Fruit fly (Drosophila melanogaster): ENCODE data around the gene Gtpx.
A peak's percentile ranks its signal among the peaks of the same experiment; 100 is the strongest.

Gene Gtpx

DNA sequence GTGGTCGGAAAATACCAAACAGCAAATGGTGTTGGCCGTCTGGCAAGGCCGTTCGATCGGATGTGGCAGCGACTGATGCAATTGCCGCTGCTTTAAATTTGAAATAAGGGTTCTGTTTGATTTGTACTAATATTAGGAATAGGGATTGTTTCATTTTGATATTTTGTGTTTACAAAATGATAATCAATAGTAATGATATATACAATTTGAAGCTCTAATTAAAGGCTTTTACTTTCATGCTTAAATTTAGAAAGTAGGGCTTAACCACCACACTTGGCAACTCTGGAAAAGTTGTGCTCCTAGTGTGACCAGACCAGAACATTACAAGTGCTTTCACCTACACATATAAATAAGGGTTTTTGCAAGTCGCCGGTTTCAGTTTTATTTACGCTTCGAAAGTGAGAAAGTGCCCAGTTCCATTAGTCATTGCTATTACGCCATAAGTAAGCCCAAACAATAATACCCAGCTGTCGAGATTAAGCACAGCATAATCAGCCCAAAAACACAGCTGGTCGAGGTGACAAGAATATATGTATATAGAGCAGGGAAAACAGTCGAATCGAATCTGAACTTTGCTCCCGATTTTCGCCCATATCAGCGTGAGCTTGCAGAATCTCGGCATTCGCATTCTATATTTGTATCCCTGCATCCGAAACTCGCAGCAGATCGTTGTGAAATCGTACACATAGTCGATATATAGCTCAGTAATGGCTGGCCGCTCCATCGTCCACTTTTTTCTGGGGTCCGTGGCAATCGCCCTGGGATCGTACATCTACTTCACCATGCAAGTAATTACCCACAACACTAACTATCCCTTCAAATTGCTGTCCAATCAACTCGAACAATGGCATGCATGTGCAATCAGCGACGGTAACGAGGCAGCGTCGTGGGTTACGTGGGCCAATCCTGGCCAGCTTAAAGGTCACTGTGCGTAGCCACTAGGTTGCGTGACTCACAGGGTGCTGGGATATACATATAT lies at the start of gene Gtpx:
Gene Gtpx (plus strand): TSS at position 341 of the 979 bp plus-strand sequence.
- peak; percentile 30 for TF ChIP-seq noc (tag; optimal IDR thresholded peaks at IDR 0.05)

- no peak for TF ChIP-seq noc (tag; optimal IDR thresholded peaks at IDR 0.05)
Observed at dm6 chr3L:3276930-3277329, 49.1 kb upstream of the Gtpx start.

DNA sequence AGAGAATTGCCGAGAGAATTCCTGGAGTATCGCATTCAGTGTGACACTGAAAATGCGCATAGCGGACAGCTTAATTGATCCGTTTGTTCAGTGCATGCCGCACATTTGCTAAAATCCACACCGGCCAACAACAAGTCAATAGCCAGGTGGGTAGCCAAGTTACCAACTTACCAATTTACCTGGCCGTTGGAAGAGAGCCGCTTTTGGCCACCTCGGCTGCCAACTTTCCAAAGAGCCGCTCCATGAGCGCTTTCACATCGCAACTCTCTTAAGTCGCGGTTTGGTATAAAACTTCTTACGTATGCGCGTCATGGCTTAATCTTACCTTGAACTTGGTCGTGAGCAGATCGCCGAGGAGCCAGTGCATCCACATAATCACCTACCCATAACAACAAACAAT lies 46.1 kb upstream of the Gtpx start, which contains the start of gene CG12017:
Gene CG12017 (plus strand): TSS at position 310 of the 400 bp plus-strand sequence.
- no peak for TF ChIP-seq noc (tag; optimal IDR thresholded peaks at IDR 0.05)

DNA sequence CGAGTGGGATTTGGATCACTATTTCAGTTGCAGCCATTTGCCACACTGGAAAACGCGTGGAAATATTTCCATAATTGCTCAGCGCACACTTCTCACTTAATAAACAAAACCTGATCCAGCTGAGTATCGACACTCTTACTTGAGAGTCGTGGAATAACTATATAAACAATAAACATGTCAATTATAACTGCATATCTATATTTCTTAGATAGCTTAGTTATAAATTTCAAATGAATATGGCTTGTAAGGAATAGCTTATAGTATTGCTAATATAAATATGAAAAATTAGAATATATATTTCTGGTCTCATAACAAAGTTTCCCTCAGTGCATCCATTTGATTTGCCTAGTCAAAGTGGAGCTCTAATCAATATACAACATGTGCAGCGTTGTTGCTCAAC lies 42.8 kb upstream of the Gtpx start:
- no peak for TF ChIP-seq noc (tag; optimal IDR thresholded peaks at IDR 0.05)

DNA sequence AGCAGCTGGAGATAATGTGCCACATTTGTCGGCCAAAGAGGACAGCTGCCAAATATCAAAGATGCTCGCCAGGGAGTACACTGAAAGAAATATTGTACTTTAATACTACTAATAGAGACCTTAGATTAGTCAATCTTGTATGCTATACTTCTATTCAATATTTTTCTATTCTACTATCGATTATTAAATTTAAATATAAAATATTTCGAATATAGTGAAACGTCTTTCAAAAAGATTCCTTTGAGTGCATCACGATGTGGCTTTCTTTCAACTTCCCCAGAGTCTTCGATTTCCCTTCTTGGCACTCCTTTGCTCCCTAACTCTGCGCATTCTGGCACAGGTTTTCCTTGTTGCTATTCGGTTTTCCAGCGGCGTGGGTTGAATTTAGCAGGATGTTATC lies 41.2 kb upstream of the Gtpx start:
- no peak for TF ChIP-seq noc (tag; optimal IDR thresholded peaks at IDR 0.05)

- no peak for TF ChIP-seq noc (tag; optimal IDR thresholded peaks at IDR 0.05)
Observed at dm6 chr3L:3288414-3288813, 37.7 kb upstream of the Gtpx start.

dm6 chr3L:3291159-3291558 lies 34.9 kb upstream of the Gtpx start, which contains the start of gene CG12009:
CG12009 (plus strand) TSS chr3L:3291459.
- no peak for TF ChIP-seq noc (tag; optimal IDR thresholded peaks at IDR 0.05)

DNA sequence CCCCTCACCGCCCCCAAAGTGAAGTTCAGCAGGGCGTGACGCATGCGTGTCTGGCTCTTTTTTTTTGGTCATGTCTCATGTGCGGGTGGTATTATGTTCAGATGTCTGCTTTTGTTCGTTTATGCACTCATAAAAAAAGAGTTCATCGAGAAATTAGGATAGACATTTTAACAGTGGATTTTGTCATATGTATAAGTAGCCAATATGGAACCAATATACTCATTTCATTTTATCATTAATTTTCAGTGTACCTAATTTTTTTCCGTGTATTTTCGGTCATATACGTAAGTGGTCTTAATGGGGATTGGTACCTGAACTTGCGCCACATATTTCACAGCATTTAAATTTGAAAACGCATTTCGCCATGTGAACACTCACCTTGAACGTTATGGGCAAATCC lies 25.7 kb upstream of the Gtpx start:
- no peak for TF ChIP-seq noc (tag; optimal IDR thresholded peaks at IDR 0.05)

- peak; percentile 97 for TF ChIP-seq noc (tag; optimal IDR thresholded peaks at IDR 0.05)
Observed at dm6 chr3L:3301171-3301738, 24.8 kb upstream of the Gtpx start.

- TF ChIP-seq noc (tag; optimal IDR thresholded peaks at IDR 0.05), result peak; percentile 96
Observed at dm6 chr3L:3303087-3303526, 23.0 kb upstream of the Gtpx start, which contains the start of gene CG14968. CG14968 (minus strand) TSS chr3L:3303112.

- no peak for TF ChIP-seq noc (tag; optimal IDR thresholded peaks at IDR 0.05)
Observed at dm6 chr3L:3303534-3304459, 22.3 kb upstream of the Gtpx start, which contains the start of gene ZnT63C. ZnT63C (plus strand) TSS chr3L:3303708.

DNA sequence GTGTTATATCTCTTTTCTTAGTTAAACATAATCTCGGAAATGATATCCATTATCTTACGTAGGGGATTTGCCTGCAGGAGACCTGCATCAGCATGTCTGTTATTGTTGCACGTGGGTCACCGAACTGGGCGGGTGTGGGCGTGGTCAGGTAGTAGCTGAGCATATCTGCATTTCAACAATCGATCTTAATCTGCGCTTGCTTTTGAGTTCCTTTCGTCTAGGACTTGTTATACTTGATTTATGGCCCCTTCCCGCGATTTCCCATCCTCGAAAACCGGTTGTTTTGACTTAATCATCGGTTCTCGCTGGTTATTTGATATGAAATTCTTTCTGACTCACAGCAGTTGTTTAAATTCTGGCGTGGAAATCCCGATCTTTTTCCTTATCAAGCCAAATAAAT lies 21.3 kb upstream of the Gtpx start:
- no peak for TF ChIP-seq noc (tag; optimal IDR thresholded peaks at IDR 0.05)

dm6 chr3L:3305430-3305829 lies 20.6 kb upstream of the Gtpx start:
- TF ChIP-seq noc (tag; optimal IDR thresholded peaks at IDR 0.05), result no peak

DNA sequence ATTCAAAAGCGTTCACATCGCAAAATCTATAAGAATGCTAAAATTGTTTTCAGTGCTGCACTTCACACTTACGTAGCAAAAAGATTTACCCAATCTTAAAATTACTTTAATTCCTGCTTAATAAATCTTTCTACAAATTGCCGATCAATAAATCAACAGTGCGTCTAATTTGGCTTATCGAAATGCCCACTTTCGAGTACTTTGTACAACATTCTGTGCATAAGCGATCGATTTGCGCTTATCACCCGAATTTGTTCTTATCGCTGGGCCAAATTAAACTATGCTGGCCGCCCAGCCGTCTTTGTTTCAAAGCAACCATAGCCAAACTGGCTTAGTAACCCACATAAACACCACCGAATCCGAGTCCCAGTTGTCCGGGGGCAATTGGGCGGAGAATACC lies 19.6 kb upstream of the Gtpx start:
- TF ChIP-seq noc (tag; optimal IDR thresholded peaks at IDR 0.05), result peak; percentile 83

DNA sequence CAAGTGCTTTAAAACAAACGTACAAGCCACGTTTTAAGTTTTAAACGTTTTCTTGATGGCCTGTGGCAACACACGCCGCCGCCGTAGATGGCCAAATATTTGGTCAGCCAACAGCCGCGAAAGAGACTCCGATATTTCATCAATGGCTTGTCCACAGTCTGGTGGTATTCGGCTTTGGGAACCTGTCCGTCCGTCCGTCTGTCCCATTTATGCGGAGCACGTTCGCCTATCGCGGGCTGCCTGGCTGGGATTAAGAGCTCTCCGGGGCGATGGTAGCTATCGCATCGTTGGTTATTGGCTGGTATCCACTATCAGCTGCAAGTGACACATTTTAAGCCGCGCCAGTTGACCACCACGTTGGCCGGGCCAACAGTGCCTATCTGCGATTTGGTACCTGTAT lies 18.5 kb upstream of the Gtpx start:
- TF ChIP-seq noc (tag; optimal IDR thresholded peaks at IDR 0.05), result no peak
